Fruit fly (Drosophila melanogaster): Measurements from ENCODE around the gene CG43736.

CG43736 gene

dm6 chrX:6849178-6849956 lies 14.3 kb upstream of the CG43736 start, which contains the start of the genes Cht11 and CG4558 (continued):
- TF ChIP-seq prd (optimal IDR thresholded peaks at IDR 0.05) (no peak), prd (GFP tag; IDR thresholded peaks at IDR 0.05) (peak; percentile 88), emc (GFP tag; optimal IDR thresholded peaks at IDR 0.05) (no peak), Dip2 (GFP tag; IDR thresholded peaks at IDR 0.05) (no peak), chm (GFP tag; IDR thresholded peaks at IDR 0.05) (peak; percentile 50; the same call in 1 of the 2 replicates), sug (tag; optimal IDR thresholded peaks at IDR 0.05) (peak; percentile 85), CG8944 (GFP tag; optimal IDR thresholded peaks at IDR 0.05) (peak; percentile 47), CG1832 (GFP tag; optimal IDR thresholded peaks at IDR 0.05) (no peak), Dek (tag; optimal IDR thresholded peaks at IDR 0.05) (peak; percentile 80), CG11695 (GFP tag; IDR thresholded peaks at IDR 0.05) (peak; percentile 83), bsh (GFP tag; optimal IDR thresholded peaks at IDR 0.05) (peak; percentile 81 to 83), MTF-1 (GFP tag; optimal IDR thresholded peaks at IDR 0.05; ENCODE audit: borderline replicate concordance) (no peak), Rfx (GFP tag; IDR thresholded peaks at IDR 0.05) (peak; percentile 87), corto (GFP tag; optimal IDR thresholded peaks at IDR 0.05) (peak; percentile 69), CG5245 (GFP tag; optimal IDR thresholded peaks at IDR 0.05) (peak; percentile 46), HLH3B (GFP tag; IDR thresholded peaks at IDR 0.05) (peak; percentile 80), CG3065 (GFP tag; optimal IDR thresholded peaks at IDR 0.05) (peak; percentile 39), CG15696 (tag; optimal IDR thresholded peaks at IDR 0.05) (peak; percentile 79), fd96Cb (tag; optimal IDR thresholded peaks at IDR 0.05) (peak; percentile 71), toy (GFP tag; IDR thresholded peaks at IDR 0.05) (peak; percentile 30; the same call in 1 of the 2 replicates), tgo (GFP tag; IDR thresholded peaks at IDR 0.05) (peak; percentile 85), jing (GFP tag; optimal IDR thresholded peaks at IDR 0.05) (peak; percentile 30), eve (GFP tag; optimal IDR thresholded peaks at IDR 0.05) (no peak), E2f2 (GFP tag; IDR thresholded peaks at IDR 0.05) (peak; percentile 64), HmgD (GFP tag; optimal IDR thresholded peaks at IDR 0.05) (no peak), seq (GFP tag; IDR thresholded peaks at IDR 0.05) (peak; percentile 58; the same call in 1 of the 2 replicates), gcm (GFP tag; optimal IDR thresholded peaks at IDR 0.05) (peak; percentile 68), ro (GFP tag; IDR thresholded peaks at IDR 0.05) (peak; percentile 26; the same call in 1 of the 2 replicates), CG3281 (GFP tag; optimal IDR thresholded peaks at IDR 0.05) (peak; percentile 77), ab (GFP tag; optimal IDR thresholded peaks at IDR 0.05) (no peak), onecut (GFP tag; IDR thresholded peaks at IDR 0.05) (peak; percentile 56), MBD-R2 (GFP tag; IDR thresholded peaks at IDR 0.05) (peak; percentile 89), CG6175 (GFP tag; IDR thresholded peaks at IDR 0.05) (peak; percentile 47; the same call in 1 of the 3 replicates), tin (GFP tag; optimal IDR thresholded peaks at IDR 0.05) (peak; percentile 80), hb (GFP tag; IDR thresholded peaks at IDR 0.05; ENCODE audit: partially characterized antibody) (0 out of 3 replicates have a peak, but pooled peaks have one; percentile 42), Jarid2 (GFP tag; optimal IDR thresholded peaks at IDR 0.05) (peak; percentile 8), klu (GFP tag; IDR thresholded peaks at IDR 0.05) (peak; percentile 64), Lim3 (GFP tag; IDR thresholded peaks at IDR 0.05) (no peak), CG12659 (GFP tag; optimal IDR thresholded peaks at IDR 0.05) (peak; percentile 88), gt (GFP tag; IDR thresholded peaks at IDR 0.05) (peak; percentile 16; the same call in 1 of the 2 replicates), pros (GFP tag; optimal IDR thresholded peaks at IDR 0.05) (no peak), CG11093 (GFP tag; IDR thresholded peaks at IDR 0.05) (peak; percentile 72; the same call in 2 of the 3 replicates), ttk (GFP tag; IDR thresholded peaks at IDR 0.05) (peak; percentile 67; the same call in 1 of the 2 replicates), PHDP (tag; optimal IDR thresholded peaks at IDR 0.05) (peak; percentile 80), yki (optimal IDR thresholded peaks at IDR 0.05) (no peak), Elba2 (GFP tag; optimal IDR thresholded peaks at IDR 0.05) (no peak), CG7987 (GFP tag; optimal IDR thresholded peaks at IDR 0.05) (no peak), HLHmδ (GFP tag; optimal IDR thresholded peaks at IDR 0.05) (no peak), bcd (GFP tag; optimal IDR thresholded peaks at IDR 0.05) (peak; percentile 78), gsb-n (tag; optimal IDR thresholded peaks at IDR 0.05) (peak; percentile 68)

Measured in whole organism, embryonic.